Worm (Caenorhabditis elegans) whole organism, L4/young adult: ENCODE results near the gene ddr-2.

Experiments used
- W03F9.2 ChIP-seq: fragments of 150-350 bp; optimal IDR thresholded peaks from 2 replicates; lab custom pipeline; 2014; ENCODE audit warnings: missing biosample characterization, missing genetic modification characterization
- dao-5 ChIP-seq: sonication (generic microtip); optimal IDR thresholded peaks from 2 replicates; lab custom pipeline; 2016; ENCODE audit warnings: missing genotype, missing genetic modification characterization, moderate library complexity, missing compliant biosample characterization
- him-1 ChIP-seq: sonication (generic microtip); optimal IDR thresholded peaks from 2 replicates; lab custom pipeline; 2016; ENCODE audit warnings: missing genotype, missing genetic modification reagents, missing genetic modification characterization, missing compliant biosample characterization

ce11 chrX:3285448-3285847, 29.7 kb upstream of the ddr-2 start:
- TF ChIP-seq W03F9.2 (tag; lab: Kevin White, UChicago) (no peak), dao-5 (tag; lab: Kevin White, UChicago) (no peak), him-1 (tag; lab: Kevin White, UChicago) (no peak)
